Worm (Caenorhabditis elegans): Measurements from ENCODE around the gene cpsf-2.

The cpsf-2 gene

ce11 chrV:7231524-7231923 lies 52.6 kb downstream of the cpsf-2 start:
- TF ChIP-seq nhr-23 (tag; optimal IDR thresholded peaks at IDR 0.05) (no peak), mdl-1 (tag; optimal IDR thresholded peaks at IDR 0.05) (no peak), egl-27 (tag; optimal IDR thresholded peaks at IDR 0.05) (no peak), lin-11 (tag; optimal IDR thresholded peaks at IDR 0.05) (no peak), ztf-4 (tag; optimal IDR thresholded peaks at IDR 0.05) (no peak), ama-1 (optimal IDR thresholded peaks at IDR 0.05) (no peak), zag-1 (tag; optimal IDR thresholded peaks at IDR 0.05) (no peak), gmeb-1 (tag; optimal IDR thresholded peaks at IDR 0.05) (no peak), ztf-1 (GFP tag; conservative IDR thresholded peaks at IDR 0.05) (no peak), mbf-1 (tag; optimal IDR thresholded peaks at IDR 0.05) (no peak), nhr-25 (tag; optimal IDR thresholded peaks at IDR 0.05) (no peak), fos-1 (tag; optimal IDR thresholded peaks at IDR 0.05) (no peak), nhr-10 (tag; optimal IDR thresholded peaks at IDR 0.05) (no peak), nhr-6 (tag; optimal IDR thresholded peaks at IDR 0.05) (no peak)
